Fruit fly (Drosophila melanogaster): Measurements from ENCODE around the gene CG44014.

- TF ChIP-seq Hmx (GFP tag; optimal IDR thresholded peaks at IDR 0.05): no peak
- no peak for TF ChIP-seq Lim3 (GFP tag; IDR thresholded peaks at IDR 0.05)
- TF ChIP-seq abd-A (tag; optimal IDR thresholded peaks at IDR 0.05): no peak
- no peak for TF ChIP-seq Hr39 (optimal IDR thresholded peaks at IDR 0.05)
- TF ChIP-seq kah (GFP tag; optimal IDR thresholded peaks at IDR 0.05): no peak
- TF ChIP-seq tx (GFP tag; optimal IDR thresholded peaks at IDR 0.05): no peak
- TF ChIP-seq CG7928 (GFP tag; optimal IDR thresholded peaks at IDR 0.05): no peak
- no peak for TF ChIP-seq CkIIα-i1 (GFP tag; IDR thresholded peaks at IDR 0.05)
- TF ChIP-seq HmgD (GFP tag; optimal IDR thresholded peaks at IDR 0.05): no peak
- no peak for TF ChIP-seq CG1792 (GFP tag; optimal IDR thresholded peaks at IDR 0.05)
- TF ChIP-seq CG31441 (GFP tag; IDR thresholded peaks at IDR 0.05): no peak
These were observed 25.8 kb downstream of the CG44014 start, which contains the start of gene Rh6 for dm6 chr3R:15482858-15483257.

Measured in whole organism, embryonic.